Fruit fly (Drosophila melanogaster) S2 (cell line): Measurements from ENCODE around the gene c-cup.

ENCODE experiments used
- CG8478 ChIP-seq: fragments of >200 bp; optimal IDR thresholded peaks from 2 replicates; lab custom pipeline; 2018
- CTCF ChIP-seq, 2 experiments: fragments of >200 bp; optimal IDR thresholded peaks; 2 replicates each; lab custom pipeline; 2018

The c-cup gene

DNA sequence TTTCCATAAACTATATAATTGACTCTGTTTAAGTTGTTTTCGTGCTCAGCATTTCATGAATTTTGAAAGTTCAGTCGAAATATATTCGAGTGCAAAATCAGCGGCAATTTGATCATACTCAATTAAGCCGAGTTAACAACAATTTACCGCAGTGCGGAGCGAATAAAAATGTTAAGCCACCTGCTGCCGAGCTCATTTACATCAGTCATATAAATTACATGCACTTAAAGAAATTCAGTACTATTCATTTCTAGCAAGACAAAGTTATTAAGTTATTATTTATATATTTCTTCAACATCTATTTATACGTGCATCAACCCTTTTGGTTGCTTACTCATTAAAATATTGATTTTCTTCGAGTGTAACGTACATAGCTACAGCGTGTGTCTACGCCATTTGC lies at the start of gene c-cup:
TSS of gene c-cup (minus strand) at position 101 of the 400 bp plus-strand sequence.
- TF ChIP-seq CG8478 (lab: Kevin White, UChicago) (no peak), CTCF (optimal IDR thresholded peaks at IDR 0.05; lab: Kevin White, UChicago) (no peak)

DNA sequence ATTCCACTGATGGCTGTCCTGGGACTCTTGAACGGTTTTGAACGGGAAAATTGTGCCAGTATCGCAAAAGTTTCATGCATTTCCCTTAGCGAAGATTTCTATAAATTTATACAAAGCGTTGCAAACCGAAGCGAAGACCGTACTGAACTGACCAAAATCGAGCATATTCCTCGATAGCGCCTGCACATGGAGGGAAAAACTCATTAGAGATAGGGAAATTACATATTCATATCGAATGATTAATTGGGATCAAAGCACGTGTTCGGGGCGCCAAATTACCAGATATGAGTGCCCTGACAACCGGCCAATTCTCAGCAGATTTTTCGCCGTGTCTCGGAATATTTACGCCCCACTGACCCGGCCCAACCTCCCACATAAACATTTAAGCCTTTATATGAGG lies 49.0 kb upstream of the c-cup start, which contains the start of gene CG31663:
TSS of gene CG31663 (minus strand) at position 101 of the 400 bp plus-strand sequence.
- no peak for TF ChIP-seq CG8478 (lab: Kevin White, UChicago)
- no peak for TF ChIP-seq CTCF (optimal IDR thresholded peaks at IDR 0.05; lab: Kevin White, UChicago)

DNA sequence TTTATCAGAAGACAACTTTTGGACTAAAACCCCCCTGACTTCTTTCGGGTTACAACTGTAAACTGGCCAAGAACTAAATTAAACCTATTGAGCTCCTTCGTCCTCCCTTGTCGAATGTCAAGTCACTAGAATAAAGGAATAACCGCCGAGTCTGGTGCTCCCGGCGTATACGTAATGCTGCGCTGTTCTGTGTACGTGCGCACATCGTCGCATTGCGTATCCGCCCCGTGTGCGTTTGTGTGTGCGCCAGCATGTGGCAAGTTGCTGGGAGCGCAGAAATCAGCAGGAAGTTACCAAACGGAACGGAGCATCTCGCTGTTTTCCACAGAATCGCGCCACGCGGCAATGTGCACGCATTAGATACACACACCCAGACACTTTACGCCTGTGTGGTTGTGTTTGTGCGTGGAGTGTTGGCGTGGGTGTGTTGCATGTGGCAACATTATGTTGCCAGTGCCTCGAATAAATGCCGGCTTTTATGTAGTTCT lies 41.3 kb upstream of the c-cup start:
- no peak for TF ChIP-seq CG8478 (lab: Kevin White, UChicago)
- no peak for TF ChIP-seq CTCF (optimal IDR thresholded peaks at IDR 0.05; lab: Kevin White, UChicago)

DNA sequence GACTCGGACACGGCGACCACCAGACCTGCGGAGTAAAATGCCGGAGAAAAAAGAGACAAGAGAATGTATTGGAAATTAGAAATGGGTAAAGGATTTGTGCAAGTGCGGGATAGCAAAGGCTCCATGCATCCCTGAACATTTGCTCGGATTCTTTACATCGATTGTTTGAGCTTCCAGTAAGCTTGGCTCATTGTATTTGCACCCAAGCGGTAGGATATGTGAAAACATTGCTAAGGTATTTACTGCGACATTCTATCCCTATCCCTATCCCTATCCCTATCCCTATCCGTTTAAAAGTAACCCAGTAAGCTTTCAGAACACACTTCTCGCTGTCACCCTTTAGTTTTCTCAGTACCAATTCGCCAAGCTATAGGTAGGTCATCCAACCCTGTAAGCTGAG lies 37.1 kb upstream of the c-cup start, which contains the start of gene CG7295:
TSS of gene CG7295 (plus strand) at position 301 of the 400 bp plus-strand sequence.
- TF ChIP-seq CG8478 (lab: Kevin White, UChicago), result no peak
- no peak for TF ChIP-seq CTCF (optimal IDR thresholded peaks at IDR 0.05; lab: Kevin White, UChicago)

DNA sequence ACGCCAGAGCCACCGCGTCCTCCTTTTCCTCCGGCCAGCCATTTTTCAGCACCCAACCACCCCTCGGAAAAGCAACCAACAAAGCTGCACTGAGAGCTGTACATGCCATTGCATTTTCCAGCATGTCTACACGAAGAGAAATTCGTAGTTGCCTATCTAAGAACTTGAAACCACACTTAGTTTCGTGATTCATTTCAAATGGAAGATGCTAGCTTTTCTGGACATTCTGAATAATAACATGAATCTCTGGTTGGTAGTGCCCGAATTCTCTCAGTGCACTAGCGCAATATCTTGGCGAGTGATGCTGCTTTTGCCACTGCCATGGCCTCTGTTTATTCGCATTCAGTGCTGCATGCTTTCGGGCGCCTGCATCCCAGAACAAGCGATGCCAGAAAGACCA lies 29.6 kb upstream of the c-cup start:
- TF ChIP-seq CG8478 (lab: Kevin White, UChicago) (no peak), CTCF (optimal IDR thresholded peaks at IDR 0.05; lab: Kevin White, UChicago) (no peak)

DNA sequence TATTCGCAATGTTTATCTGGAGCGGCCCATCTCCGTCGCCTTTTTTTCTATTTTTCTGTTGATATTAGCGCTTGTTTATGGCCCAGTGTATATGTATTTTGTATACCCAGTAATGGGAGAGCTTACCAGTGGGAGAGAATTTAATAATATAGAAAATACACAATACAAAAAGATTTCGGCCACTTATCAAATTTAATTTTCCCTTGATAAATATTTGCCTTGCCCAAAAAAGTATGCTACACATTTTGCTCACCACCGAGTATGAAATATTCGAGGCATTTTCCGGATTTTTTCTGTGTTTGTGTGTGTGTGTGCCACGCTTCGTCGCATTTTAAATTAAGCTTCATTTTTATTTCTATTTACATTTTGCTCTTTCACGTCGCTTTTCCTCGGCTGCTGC lies 6.7 kb upstream of the c-cup start:
- TF ChIP-seq CTCF (optimal IDR thresholded peaks at IDR 0.05; lab: Kevin White, UChicago) (no peak), CG8478 (lab: Kevin White, UChicago) (no peak)

DNA sequence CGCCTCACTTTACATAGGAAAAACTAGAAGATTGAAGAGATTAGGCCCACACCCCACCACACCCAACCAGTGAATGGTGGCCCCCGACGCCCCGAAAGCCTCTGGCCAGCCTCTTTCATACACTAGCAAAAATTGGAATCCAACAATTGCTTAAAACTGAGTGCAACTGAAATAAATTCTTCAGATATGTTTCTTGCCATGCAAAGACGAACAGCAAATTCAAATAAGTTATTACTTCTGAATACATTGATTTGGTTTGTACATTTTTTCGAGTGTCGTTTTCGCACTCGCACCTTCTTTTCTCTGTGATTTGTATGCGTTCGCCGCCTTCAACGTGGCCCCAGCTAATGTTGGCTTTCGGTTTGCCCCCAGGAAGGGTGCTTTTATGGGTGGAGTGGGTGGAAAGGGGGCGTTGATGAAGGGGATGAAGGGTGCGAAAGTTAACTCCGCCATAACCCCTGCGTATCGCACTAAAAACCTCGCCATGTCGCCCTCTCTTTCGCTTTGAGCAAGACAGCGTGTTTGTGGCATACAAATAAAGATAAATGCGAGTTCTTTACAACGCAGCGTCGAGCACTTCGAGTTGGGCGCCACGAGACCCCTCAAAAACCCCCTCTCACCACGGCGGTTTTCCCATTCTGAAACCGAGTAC lies 5.5 kb upstream of the c-cup start:
- TF ChIP-seq CG8478 (lab: Kevin White, UChicago), result no peak
- TF ChIP-seq CTCF (optimal IDR thresholded peaks at IDR 0.05; lab: Kevin White, UChicago), result no peak

DNA sequence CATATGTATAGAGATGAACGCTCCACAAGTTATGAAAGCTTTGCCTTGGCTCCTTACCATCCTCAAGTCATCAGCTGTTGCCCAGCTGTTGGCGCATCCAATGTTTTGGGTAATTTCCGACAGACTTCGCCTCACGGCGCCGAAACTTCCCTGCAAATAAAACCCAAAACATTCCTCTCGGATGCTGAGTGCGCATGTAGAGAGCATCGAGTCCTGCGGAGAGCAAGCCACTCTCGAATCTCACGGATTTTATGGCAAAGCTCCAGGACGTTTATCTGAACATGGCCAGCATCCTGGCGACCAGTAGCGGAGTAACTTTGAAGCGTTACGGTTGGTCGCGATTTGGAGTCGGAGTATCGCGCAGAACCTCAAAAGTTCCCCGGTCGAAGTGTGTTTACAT lies 3.9 kb upstream of the c-cup start, which contains the start of gene wry:
TSS of gene wry (plus strand) at position 301 of the 400 bp plus-strand sequence.
- TF ChIP-seq CTCF (optimal IDR thresholded peaks at IDR 0.05; lab: Kevin White, UChicago), result no peak
- TF ChIP-seq CG8478 (lab: Kevin White, UChicago), result no peak

DNA sequence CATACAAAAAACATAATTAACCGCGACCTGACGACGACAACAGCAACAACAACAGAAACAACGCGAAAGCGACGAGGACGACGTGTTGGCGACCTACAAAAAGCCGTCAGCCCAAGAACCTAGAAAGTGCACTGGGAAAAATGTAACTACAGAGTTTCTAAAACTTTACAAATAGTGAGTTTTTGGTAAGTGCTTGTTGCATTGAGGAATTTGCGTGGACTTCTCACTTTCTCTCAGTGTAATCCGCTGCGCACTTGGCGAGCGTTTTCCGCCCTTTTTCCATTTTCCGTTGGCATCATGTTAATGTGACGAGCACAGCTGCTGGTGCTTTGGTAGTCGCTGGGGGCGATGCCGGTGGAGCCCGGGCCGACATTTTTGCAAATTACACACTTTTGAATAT lies 4.1 kb downstream of the c-cup start:
- TF ChIP-seq CTCF (optimal IDR thresholded peaks at IDR 0.05; lab: Kevin White, UChicago) (no peak), CG8478 (lab: Kevin White, UChicago) (no peak)

DNA sequence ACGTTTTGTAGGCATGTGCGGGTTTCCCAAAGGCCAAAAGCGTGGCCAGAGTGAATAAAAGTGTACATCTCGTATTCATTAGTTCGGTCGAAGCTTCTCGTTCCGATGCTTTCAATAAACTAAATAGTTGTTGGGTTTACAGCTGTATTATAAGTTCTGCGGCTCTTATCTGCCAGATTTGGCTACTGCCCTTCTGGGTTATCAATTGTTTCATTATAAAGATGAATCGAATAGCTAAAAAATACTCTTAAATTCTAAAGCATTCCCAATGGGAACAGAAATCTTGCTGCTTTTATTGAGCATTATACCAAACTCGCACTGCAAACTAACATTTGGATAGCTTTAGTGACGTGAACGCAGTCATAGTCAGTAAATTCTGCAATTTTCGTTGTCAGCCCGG lies 6.0 kb downstream of the c-cup start, which contains the start of gene CG31664:
TSS of gene CG31664 (minus strand) at position 101 of the 400 bp plus-strand sequence.
- TF ChIP-seq CTCF (optimal IDR thresholded peaks at IDR 0.05; lab: Kevin White, UChicago) (no peak), CG8478 (lab: Kevin White, UChicago) (no peak)

DNA sequence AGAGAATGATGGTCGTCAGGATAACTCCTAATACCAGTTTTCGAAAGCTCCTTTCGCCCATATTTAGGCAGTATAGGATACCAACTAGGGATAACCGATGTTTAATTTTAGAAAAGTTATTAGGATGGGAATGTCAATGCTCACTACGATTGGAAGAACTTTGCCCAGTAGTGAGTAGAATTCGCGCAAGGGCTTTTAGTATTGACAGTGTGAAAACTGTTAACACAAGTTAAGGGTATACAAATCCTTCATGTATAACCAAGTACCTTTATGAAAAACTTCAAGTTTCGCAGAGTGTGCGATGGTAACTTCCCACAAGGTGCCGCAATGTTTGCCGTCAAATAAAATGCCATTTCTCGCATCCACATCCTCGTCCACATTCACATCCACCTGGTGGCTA lies 9.1 kb downstream of the c-cup start, which contains the start of gene CG31933:
TSS of gene CG31933 (minus strand) at position 101 of the 400 bp plus-strand sequence.
- no peak for TF ChIP-seq CTCF (optimal IDR thresholded peaks at IDR 0.05; lab: Kevin White, UChicago)
- TF ChIP-seq CG8478 (lab: Kevin White, UChicago), result no peak

DNA sequence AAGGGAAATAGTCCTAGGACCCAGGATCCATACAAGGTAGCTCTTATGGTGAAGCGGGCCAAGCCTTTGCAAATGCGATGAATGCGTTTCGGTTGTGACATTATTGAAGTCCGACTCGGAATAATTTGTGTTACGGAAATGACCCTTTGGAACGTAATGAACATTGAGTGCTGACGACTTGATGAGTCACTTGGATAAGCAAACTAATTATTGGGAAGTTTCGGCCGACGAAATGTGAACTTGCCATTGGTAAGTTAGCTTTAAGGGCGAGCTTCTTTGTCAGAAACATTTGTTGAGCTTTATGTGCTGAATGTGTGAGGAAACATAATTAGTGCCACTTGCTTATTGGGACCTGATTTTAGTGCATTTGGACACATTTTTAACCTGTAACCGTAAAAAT lies 37.5 kb downstream of the c-cup start, which contains the start of gene Gr22a:
TSS of gene Gr22a (minus strand) at position 101 of the 400 bp plus-strand sequence.
- TF ChIP-seq CG8478 (lab: Kevin White, UChicago) (no peak), CTCF (optimal IDR thresholded peaks at IDR 0.05; lab: Kevin White, UChicago) (no peak)

DNA sequence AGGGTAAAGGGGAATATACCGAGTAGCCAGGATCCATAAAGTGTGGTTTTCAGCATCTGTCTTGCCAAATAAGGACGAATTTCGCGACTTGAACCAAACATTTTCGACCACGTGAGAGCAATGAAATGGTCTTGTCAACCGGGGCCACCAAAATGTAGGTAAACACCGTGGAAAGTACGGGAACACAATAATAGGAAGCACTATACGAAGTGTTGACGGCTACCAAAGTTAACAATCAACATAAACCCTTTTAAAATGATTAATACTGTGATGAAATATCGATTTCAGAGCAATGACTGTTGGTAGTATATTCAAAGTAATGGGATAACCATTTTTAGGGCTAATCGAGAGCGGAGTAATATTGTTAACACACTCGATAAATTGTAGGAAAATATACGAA lies 39.2 kb downstream of the c-cup start, which contains the start of gene Gr22b:
TSS of gene Gr22b (minus strand) at position 101 of the 400 bp plus-strand sequence.
- TF ChIP-seq CTCF (optimal IDR thresholded peaks at IDR 0.05; lab: Kevin White, UChicago) (no peak), CG8478 (lab: Kevin White, UChicago) (no peak)

DNA sequence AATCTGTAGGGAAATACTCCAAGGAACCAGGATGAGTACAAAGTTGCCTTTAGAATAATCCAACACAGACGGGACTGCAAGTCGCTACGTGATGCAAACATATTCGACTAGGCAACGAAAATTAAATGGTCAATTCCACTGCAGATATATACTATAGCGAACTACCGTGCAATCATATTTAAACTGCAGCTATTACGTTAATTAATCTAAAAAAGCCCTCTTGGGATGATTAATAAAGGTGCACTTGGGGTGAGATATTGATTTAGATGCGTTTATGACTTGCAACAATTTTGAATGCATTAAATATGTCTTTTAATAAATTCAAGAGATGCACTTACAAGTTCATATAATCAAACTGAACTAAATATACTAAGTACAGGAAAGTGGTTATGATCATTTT lies 40.6 kb downstream of the c-cup start, which contains the start of gene Gr22c:
TSS of gene Gr22c (minus strand) at position 101 of the 400 bp plus-strand sequence.
- TF ChIP-seq CTCF (optimal IDR thresholded peaks at IDR 0.05; lab: Kevin White, UChicago) (no peak), CG8478 (lab: Kevin White, UChicago) (no peak)

DNA sequence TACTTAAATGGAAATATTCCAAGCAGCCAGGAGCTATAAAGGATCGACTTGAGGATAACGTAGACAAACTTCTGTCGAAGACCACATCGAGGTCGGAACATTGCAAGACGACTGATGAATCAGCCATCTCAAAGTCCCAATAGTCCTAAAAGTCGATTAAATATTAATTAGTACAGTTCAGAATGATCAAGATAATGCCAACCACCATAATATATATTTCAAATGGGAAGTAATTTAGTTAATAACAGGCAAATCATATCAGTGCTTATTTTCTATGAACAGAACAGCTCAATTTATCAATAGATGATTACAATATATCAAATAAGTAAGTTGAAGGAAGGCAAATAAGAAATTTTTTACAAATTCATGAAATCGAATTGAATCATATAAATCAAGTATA lies 42.1 kb downstream of the c-cup start, which contains the start of gene Gr22d:
TSS of gene Gr22d (minus strand) at position 101 of the 400 bp plus-strand sequence.
- TF ChIP-seq CTCF (optimal IDR thresholded peaks at IDR 0.05; lab: Kevin White, UChicago) (no peak), CG8478 (lab: Kevin White, UChicago) (no peak)
